Fruit fly (Drosophila melanogaster): ENCODE results near the gene Pex23.
A peak's percentile ranks its signal among the peaks of the same experiment; 100 is the strongest.

Pex23 gene

DNA sequence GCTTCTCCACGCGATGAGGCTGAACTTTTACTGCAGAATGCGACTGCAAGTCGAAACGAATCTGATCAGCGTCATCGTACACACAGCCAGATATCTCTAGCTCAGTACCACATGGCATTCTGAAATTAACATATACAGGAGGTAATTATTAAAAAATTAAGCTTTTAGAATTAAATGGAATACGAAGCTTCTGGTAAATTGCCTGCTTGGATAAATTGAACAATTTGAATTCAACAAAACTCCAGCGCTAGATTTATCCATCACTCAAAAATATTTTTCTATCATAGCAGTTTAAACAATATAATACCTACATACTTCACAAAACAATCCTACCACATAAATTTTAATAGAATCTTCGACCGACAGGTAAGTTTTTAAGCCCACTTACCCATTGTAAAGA is 2.8 kb downstream of the Pex23 start, which contains the start of gene SCCRO4:
TSS of gene SCCRO4 (plus strand) at position 301 of the 400 bp plus-strand sequence.
- no peak for TF ChIP-seq CG17801 (GFP tag; optimal IDR thresholded peaks at IDR 0.05; ENCODE audit: partially characterized antibody)

DNA sequence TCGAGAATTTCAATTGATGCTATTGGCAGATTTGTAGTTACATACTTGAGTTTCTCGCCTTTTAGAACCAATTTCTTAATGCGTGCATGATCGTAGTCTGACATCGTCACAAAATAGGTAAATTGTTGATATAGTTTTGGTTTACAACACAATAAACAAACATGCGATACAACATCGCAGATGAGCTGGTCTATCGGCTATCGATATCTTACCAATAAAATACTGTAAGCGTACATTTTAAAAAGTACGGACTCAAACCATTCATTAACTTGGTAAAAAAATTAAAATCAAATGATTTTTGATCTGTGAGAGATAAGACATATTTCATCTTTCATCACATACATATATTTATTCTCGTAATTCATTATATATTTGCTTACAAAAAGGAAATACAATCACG is 5.1 kb downstream of the Pex23 start, which contains the start of gene FRG1:
TSS of gene FRG1 (minus strand) at position 175 of the 400 bp plus-strand sequence.
- TF ChIP-seq CG17801 (GFP tag; optimal IDR thresholded peaks at IDR 0.05; ENCODE audit: partially characterized antibody) = no peak

DNA sequence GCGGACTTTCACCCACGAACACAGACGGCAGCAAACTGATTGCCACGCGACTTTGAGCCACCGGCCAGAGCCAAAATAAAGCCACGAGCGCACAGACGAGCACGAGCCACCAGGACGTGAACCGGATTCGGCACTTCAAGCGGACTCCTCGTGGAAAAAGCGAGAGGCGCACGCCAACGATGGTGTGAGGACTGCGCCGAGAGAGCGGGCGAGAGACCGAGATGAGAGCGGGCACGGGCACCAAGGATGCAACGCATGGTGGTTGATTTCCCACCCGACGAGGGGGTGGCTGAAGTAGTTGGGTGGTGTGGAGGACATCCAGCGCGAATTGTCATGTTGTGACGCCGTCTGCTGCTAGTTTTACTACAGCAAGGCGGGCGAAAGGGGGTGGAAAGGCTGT is 6.8 kb downstream of the Pex23 start, which contains the start of gene gogo:
TSS of gene gogo (minus strand) at position 39 of the 400 bp plus-strand sequence.
- TF ChIP-seq CG17801 (GFP tag; optimal IDR thresholded peaks at IDR 0.05; ENCODE audit: partially characterized antibody) = no peak

dm6 chr3L:20287046-20287445 is 14.9 kb downstream of the Pex23 start:
- no peak for TF ChIP-seq CG17801 (GFP tag; optimal IDR thresholded peaks at IDR 0.05; ENCODE audit: partially characterized antibody)

dm6 chr3L:20281254-20281653 is 20.7 kb downstream of the Pex23 start:
- no peak for TF ChIP-seq CG17801 (GFP tag; optimal IDR thresholded peaks at IDR 0.05; ENCODE audit: partially characterized antibody)

DNA sequence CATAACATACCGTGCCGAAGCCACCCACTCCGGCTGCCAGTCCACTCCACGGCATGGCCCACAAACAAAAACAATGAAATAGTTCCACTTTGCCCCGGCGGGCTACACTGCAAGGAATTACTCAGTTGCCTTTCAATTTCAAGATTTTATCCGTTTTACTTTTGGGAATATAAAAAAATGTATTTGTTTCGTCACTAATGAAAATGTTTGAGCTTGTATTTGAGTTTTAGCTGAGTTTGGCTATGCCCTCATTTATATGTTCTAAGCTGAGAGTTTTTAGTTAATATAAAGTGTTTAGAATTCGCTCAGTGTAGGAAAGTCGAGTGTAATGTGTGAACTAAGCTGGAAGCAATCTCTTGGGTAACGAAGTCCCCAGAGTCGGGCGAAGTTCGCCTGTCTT is 25.3 kb downstream of the Pex23 start:
- TF ChIP-seq CG17801 (GFP tag; optimal IDR thresholded peaks at IDR 0.05; ENCODE audit: partially characterized antibody) = no peak

DNA sequence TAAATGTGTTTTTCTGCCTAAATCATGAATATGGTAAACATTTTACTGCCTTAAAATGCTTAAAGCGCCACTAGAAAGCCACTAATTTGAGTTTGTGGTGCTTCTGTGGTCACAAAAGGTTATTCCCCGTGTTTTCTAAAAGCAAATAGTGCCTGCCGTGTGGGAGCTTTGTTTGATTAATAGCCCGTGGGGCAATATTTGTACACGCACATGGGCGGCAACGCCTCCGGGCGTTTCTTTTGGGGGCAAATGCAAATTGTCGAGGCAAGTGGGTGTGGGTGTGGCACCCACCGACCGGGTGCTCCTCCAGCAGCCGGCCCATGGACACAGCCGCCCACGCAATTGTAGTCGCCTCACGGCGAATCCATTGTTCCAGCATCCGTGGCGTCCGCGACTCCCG is 26.1 kb downstream of the Pex23 start:
- no peak for TF ChIP-seq CG17801 (GFP tag; optimal IDR thresholded peaks at IDR 0.05; ENCODE audit: partially characterized antibody)

DNA sequence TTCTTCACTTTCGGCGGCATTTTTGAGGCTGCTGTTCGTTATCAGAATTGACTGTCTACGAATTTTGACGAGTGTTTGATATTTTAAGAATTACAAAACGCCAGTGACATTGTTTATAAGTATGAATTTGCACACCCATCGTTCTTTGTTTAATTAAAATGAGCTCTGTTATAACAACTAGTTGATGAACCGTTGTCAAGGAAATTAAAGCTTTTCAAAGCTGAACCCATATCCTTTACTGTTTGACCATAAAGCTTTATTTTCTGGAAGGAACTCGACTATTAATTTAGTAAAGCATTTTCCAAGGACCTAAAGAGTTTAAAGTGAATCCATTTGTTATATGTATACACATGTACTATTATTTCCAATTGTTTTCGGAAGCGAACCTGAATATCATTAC is 26.7 kb downstream of the Pex23 start, which contains the start of gene CG17122:
TSS of gene CG17122 (minus strand) at position 101 of the 400 bp plus-strand sequence.
- no peak for TF ChIP-seq CG17801 (GFP tag; optimal IDR thresholded peaks at IDR 0.05; ENCODE audit: partially characterized antibody)

- no peak for TF ChIP-seq CG17801 (GFP tag; optimal IDR thresholded peaks at IDR 0.05; ENCODE audit: partially characterized antibody)
These were observed 36.4 kb downstream of the Pex23 start, which contains the start of gene CG32228 for dm6 chr3L:20265514-20265913. Gene CG32228, plus strand, starts transcription at chr3L:20265814.

DNA sequence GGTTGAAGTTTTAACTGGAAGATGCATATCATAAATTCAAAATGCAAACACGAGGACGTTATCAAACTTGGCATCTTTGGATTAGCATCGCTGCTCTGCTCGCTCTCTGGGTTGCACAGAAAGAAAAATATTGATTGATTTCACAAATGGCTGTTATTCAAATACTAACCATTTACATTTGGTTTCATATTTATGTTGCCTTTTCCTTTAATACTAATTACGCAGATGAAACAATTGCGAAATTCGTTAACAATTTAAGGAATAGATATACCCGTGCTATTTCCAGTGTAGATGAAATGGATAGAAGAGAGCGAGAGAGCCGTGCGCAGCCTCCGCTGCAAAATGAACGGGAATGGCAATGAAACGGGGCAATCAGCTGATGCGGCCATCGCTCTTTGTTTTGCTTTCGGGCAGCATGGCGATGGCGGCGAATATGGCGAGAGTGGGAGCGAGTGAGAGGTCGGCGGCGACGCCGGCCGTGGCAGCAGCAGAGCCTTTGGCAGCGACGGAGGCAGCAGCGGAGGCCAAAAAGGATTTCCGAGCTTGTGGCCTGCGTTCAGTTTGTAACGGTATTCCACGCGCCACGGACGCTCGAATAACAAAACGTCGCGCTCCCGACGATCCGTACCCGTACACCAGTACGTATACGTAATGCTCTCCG is 54.3 kb downstream of the Pex23 start, which contains the start of gene rdgC:
TSS of gene rdgC (plus strand) at position 568 of the 661 bp plus-strand sequence.
- TF ChIP-seq CG17801 (GFP tag; optimal IDR thresholded peaks at IDR 0.05; ENCODE audit: partially characterized antibody) = peak; percentile 31
